Fruit fly (Drosophila melanogaster) whole organism, adult: Measurements from ENCODE around the gene CG43092.

Experiments used
- CG12768 ChIP-seq: fragments of 200-800 bp; sonication (Bioruptor generic); optimal IDR thresholded peaks from 2 replicates; lab custom pipeline; 2017; ENCODE audit warnings: missing biosample characterization, missing genetic modification characterization, mild to moderate bottlenecking, moderate library complexity, missing genetic modification reagents
- CG1620 ChIP-seq: fragments of 200-800 bp; sonication (Bioruptor generic); optimal IDR thresholded peaks from 2 replicates; lab custom pipeline; 2016; ENCODE audit warnings: missing biosample characterization, missing genetic modification characterization
- CG33017 ChIP-seq: fragments of 200-800 bp; sonication (Bioruptor generic); optimal IDR thresholded peaks from 2 replicates; lab custom pipeline; 2018; ENCODE audit warnings: missing biosample characterization, mild to moderate bottlenecking, missing genetic modification characterization, moderate library complexity
- CG7045 ChIP-seq: fragments of 200-800 bp; sonication (Bioruptor generic); optimal IDR thresholded peaks from 2 replicates; lab custom pipeline; 2017; ENCODE audit warnings: missing biosample characterization, mild to moderate bottlenecking, missing genetic modification characterization
- Clk ChIP-seq: fragments of 200-800 bp; sonication (Bioruptor generic); optimal IDR thresholded peaks from 2 replicates; lab custom pipeline; 2017; ENCODE audit warnings: missing biosample characterization, missing genetic modification characterization
- Crg-1 ChIP-seq: fragments of 200-800 bp; sonication (Bioruptor generic); optimal IDR thresholded peaks from 2 replicates; lab custom pipeline; 2016; ENCODE audit warnings: missing biosample characterization, missing genetic modification characterization
- Hr96 ChIP-seq: fragments of 200-800 bp; sonication (Bioruptor generic); optimal IDR thresholded peaks from 2 replicates; lab custom pipeline; 2016; ENCODE audit warnings: missing biosample characterization, missing genetic modification characterization
- kay ChIP-seq: fragments of 200-800 bp; sonication (Bioruptor generic); peaks from one replicate; lab custom pipeline; 2016; ENCODE audit warnings: missing biosample characterization, missing genetic modification characterization, borderline replicate concordance
- ovo ChIP-seq: fragments of 200-800 bp; sonication (Bioruptor generic); optimal IDR thresholded peaks from 2 replicates; lab custom pipeline; 2016; ENCODE audit warnings: missing biosample characterization, missing genetic modification characterization
- pad ChIP-seq: fragments of 200-800 bp; sonication (Bioruptor generic); optimal IDR thresholded peaks from 3 replicates; lab custom pipeline; 2017; ENCODE audit warnings: missing biosample characterization, missing genetic modification characterization, mild to moderate bottlenecking, moderate library complexity, missing genetic modification reagents
- tj ChIP-seq: fragments of 200-800 bp; sonication (Bioruptor generic); optimal IDR thresholded peaks from 3 replicates; lab custom pipeline; 2017; ENCODE audit warnings: missing biosample characterization, mild to moderate bottlenecking, missing genetic modification characterization, moderate library complexity

dm6 chr3R:22718937-22719606 is 50.4 kb downstream of the CG43092 start:
- TF ChIP-seq tj (no peak), kay (GFP tag; lab: Kevin White, UChicago) (no peak), CG7045 (no peak), CG1620 (no peak), pad (GFP tag; lab: Kevin White, UChicago) (no peak), Hr96 (GFP tag; lab: Kevin White, UChicago) (no peak), Crg-1 (GFP tag; lab: Kevin White, UChicago) (no peak), ovo (GFP tag; lab: Kevin White, UChicago) (no peak), Clk (GFP tag; lab: Kevin White, UChicago) (no peak), CG12768 (GFP tag; lab: Kevin White, UChicago) (no peak), CG33017 (tag; lab: Kevin White, UChicago) (no peak)
